ENCODE assay signal across 2 fruit fly cellular contexts in the genomic region with DNA sequence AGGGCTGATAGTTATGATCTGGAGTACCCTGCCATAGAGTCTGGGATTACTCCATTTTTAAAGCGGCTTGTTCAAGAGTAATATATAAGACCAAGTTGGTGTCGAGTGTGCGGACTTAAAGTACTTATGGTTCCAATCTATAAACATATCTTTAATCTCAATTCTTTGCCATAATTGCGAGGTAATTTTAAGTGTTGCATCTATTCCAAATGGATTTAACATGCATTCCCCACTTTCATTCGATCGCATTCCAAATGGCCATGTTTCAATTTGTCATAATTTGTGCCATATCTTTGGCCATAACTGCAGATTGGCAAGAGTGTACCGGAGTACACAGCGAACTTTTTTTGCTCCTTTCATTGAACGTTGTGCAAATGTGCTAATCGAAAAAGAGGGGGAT.
TF ChIP-seq lines count a peak whose summit lies in the region.

No protein-coding gene starts in this region.

TF ChIP-seq in whole organism, prepupa, 60 proteins besides CTCF, POLR2A, EP300 and RAD21:
- no peak for TF ChIP-seq Eip93F (GFP tag; optimal IDR thresholded peaks at IDR 0.05; lab: Kevin White, UChicago)
- no peak for TF ChIP-seq Sox102F (GFP tag; optimal IDR thresholded peaks at IDR 0.05; lab: Kevin White, UChicago)
- peak; percentile 2 for TF ChIP-seq CG3919 (GFP tag; optimal IDR thresholded peaks at IDR 0.05; lab: Kevin White, UChicago)
- no peak for TF ChIP-seq CG11294 (GFP tag; IDR thresholded peaks at IDR 0.05; lab: Robert Waterston, UW)
- TF ChIP-seq Ets96B (tag; optimal IDR thresholded peaks at IDR 0.05; lab: Kevin White, UChicago) = peak; percentile 52
- no peak for TF ChIP-seq acj6 (GFP tag; optimal IDR thresholded peaks at IDR 0.05; lab: Kevin White, UChicago)
- peak; percentile 17 for TF ChIP-seq CG31627 (GFP tag; optimal IDR thresholded peaks at IDR 0.05; lab: Kevin White, UChicago)
- TF ChIP-seq CG10631 (GFP tag; optimal IDR thresholded peaks at IDR 0.05; lab: Kevin White, UChicago) = no peak
- peak; percentile 1 for TF ChIP-seq CG6792 (GFP tag; optimal IDR thresholded peaks at IDR 0.05; lab: Kevin White, UChicago)
- no peak for TF ChIP-seq fkh (GFP tag; optimal IDR thresholded peaks at IDR 0.05; lab: Kevin White, UChicago)
- no peak for TF ChIP-seq CG34406 (GFP tag; optimal IDR thresholded peaks at IDR 0.05; lab: Kevin White, UChicago)
- no peak for TF ChIP-seq svp (GFP tag; lab: Kevin White, UChicago)
- TF ChIP-seq CG16779 (tag; optimal IDR thresholded peaks at IDR 0.05; lab: Kevin White, UChicago) = no peak
- TF ChIP-seq Met (GFP tag; optimal IDR thresholded peaks at IDR 0.05; lab: Kevin White, UChicago) = peak; percentile 4
- TF ChIP-seq salr (GFP tag; optimal IDR thresholded peaks at IDR 0.05; lab: Kevin White, UChicago) = peak in 1 of 2 experiments; percentile 24
- TF ChIP-seq CG6808 (GFP tag; optimal IDR thresholded peaks at IDR 0.05; lab: Kevin White, UChicago) = peak; percentile 46
- TF ChIP-seq CG8632 (GFP tag; optimal IDR thresholded peaks at IDR 0.05; lab: Kevin White, UChicago) = peak; percentile 18
- TF ChIP-seq eg (GFP tag; IDR thresholded peaks at IDR 0.05; lab: Robert Waterston, UW) = no peak
- TF ChIP-seq fd85E (GFP tag; optimal IDR thresholded peaks at IDR 0.05; lab: Kevin White, UChicago) = no peak
- no peak for TF ChIP-seq ss (GFP tag; optimal IDR thresholded peaks at IDR 0.05; lab: Kevin White, UChicago)
- peak; percentile 23 for TF ChIP-seq Hr39 (GFP tag; optimal IDR thresholded peaks at IDR 0.05; lab: Kevin White, UChicago)
- TF ChIP-seq Ets21C (GFP tag; optimal IDR thresholded peaks at IDR 0.05; lab: Kevin White, UChicago) = no peak
- TF ChIP-seq Hr38 (GFP tag; optimal IDR thresholded peaks at IDR 0.05; lab: Kevin White, UChicago) = no peak
- peak; percentile 45 for TF ChIP-seq fd59A (GFP tag; optimal IDR thresholded peaks at IDR 0.05; lab: Kevin White, UChicago)
- TF ChIP-seq Gug (GFP tag; IDR thresholded peaks at IDR 0.05; lab: Robert Waterston, UW) = no peak
- peak; percentile 59 for TF ChIP-seq CG3032 (tag; optimal IDR thresholded peaks at IDR 0.05; lab: Kevin White, UChicago)
- no peak for TF ChIP-seq Sox15 (GFP tag; optimal IDR thresholded peaks at IDR 0.05; lab: Kevin White, UChicago)
- peak; percentile 17 for TF ChIP-seq Sox14 (GFP tag; optimal IDR thresholded peaks at IDR 0.05; lab: Kevin White, UChicago)
- no peak for TF ChIP-seq OdsH (GFP tag; optimal IDR thresholded peaks at IDR 0.05; lab: Kevin White, UChicago)
- TF ChIP-seq CG9139 (GFP tag; optimal IDR thresholded peaks at IDR 0.05; lab: Kevin White, UChicago) = no peak
- TF ChIP-seq CG32006 (GFP tag; optimal IDR thresholded peaks at IDR 0.05; lab: Kevin White, UChicago) = no peak
- TF ChIP-seq Hr4 (GFP tag; optimal IDR thresholded peaks at IDR 0.05; lab: Kevin White, UChicago) = no peak

TF ChIP-seq in whole organism, pupa, 21 proteins besides CTCF, POLR2A, EP300 and RAD21:
- TF ChIP-seq CG15710 (tag; optimal IDR thresholded peaks at IDR 0.05; lab: Kevin White, UChicago) = peak; percentile 63
- no peak for TF ChIP-seq Pif1B (GFP tag; optimal IDR thresholded peaks at IDR 0.05; lab: Kevin White, UChicago)
- TF ChIP-seq CG8159 (tag; optimal IDR thresholded peaks at IDR 0.05; lab: Kevin White, UChicago) = peak; percentile 67
- TF ChIP-seq CG34367 (tag; optimal IDR thresholded peaks at IDR 0.05; lab: Kevin White, UChicago) = peak; percentile 52
- TF ChIP-seq CG17806 (tag; optimal IDR thresholded peaks at IDR 0.05; lab: Kevin White, UChicago) = peak; percentile 34
- no peak for TF ChIP-seq CG9948 (tag; optimal IDR thresholded peaks at IDR 0.05; lab: Kevin White, UChicago)
TF ChIP-seq in whole organism, pupa: peak in this region for 4.
